Worm (Caenorhabditis elegans) whole organism, L3 larva: Measurements from ENCODE around the gene cyp-33C4.

ENCODE experiments used
- ceh-28 ChIP-seq: fragments of 150-350 bp; optimal IDR thresholded peaks from 2 replicates; lab custom pipeline; 2014; ENCODE audit warnings: missing biosample characterization, missing genetic modification reagents, missing genetic modification characterization
- elt-1 ChIP-seq: fragments of 150-350 bp; optimal IDR thresholded peaks from 2 replicates; lab custom pipeline; 2014; ENCODE audit warnings: missing biosample characterization, missing genetic modification characterization
- fos-1 ChIP-seq: fragments of 150-350 bp; optimal IDR thresholded peaks from 2 replicates; lab custom pipeline; 2014; ENCODE audit warnings: missing biosample characterization, missing genetic modification characterization
- nfya-1 ChIP-seq: sonication (generic microtip); optimal IDR thresholded peaks from 2 replicates; lab custom pipeline; 2017; ENCODE audit warnings: missing genetic modification characterization, mild to moderate bottlenecking, missing compliant biosample characterization, antibody characterized with exemption, moderate library complexity; ENCODE audit not compliant: insufficient read depth
- nhr-12 ChIP-seq: fragments of 150-350 bp; optimal IDR thresholded peaks from 2 replicates; lab custom pipeline; 2014; ENCODE audit warnings: missing biosample characterization, missing genetic modification characterization
- nhr-28 ChIP-seq: fragments of 150-350 bp; optimal IDR thresholded peaks from 2 replicates; lab custom pipeline; 2014; ENCODE audit warnings: missing biosample characterization, missing genetic modification characterization
- nhr-77 ChIP-seq: fragments of 150-350 bp; optimal IDR thresholded peaks from 2 replicates; lab custom pipeline; 2014; ENCODE audit warnings: missing biosample characterization, missing genetic modification characterization

DNA sequence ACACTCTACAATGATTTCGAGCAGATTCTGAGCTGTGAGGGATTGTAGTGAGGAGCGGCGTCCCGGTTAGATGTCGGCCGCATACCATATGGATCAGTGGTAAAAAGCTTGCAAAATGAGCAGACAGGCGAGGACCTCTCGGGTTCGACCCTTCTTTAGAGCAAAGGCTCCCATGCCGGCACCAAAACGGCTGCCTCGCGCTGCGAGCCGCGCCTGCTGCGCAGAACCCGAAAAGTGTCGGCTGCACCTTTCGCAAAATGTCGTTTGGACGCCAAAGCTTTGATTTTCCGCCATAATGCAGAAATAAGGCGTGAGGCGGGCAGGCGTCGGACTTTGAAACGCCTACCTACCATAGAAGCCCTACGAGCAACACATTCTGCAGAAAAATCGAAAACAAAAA is 45.6 kb upstream of the cyp-33C4 start:
- TF ChIP-seq ceh-28 (no peak), nfya-1 (tag; lab: Kevin White, UChicago) (no peak), nhr-77 (no peak), fos-1 (tag; lab: Kevin White, UChicago) (no peak), elt-1 (no peak), nhr-12 (tag; lab: Kevin White, UChicago) (no peak), nhr-28 (tag; lab: Kevin White, UChicago) (no peak)
